Worm (Caenorhabditis elegans): Measurements from ENCODE around the gene W06D11.3.
"Not testable (repeated sequence)": the region's sequence is repeated elsewhere in the genome, so short reads cannot be mapped to it uniquely, and the experiment has no call there.

W06D11.3 gene

DNA sequence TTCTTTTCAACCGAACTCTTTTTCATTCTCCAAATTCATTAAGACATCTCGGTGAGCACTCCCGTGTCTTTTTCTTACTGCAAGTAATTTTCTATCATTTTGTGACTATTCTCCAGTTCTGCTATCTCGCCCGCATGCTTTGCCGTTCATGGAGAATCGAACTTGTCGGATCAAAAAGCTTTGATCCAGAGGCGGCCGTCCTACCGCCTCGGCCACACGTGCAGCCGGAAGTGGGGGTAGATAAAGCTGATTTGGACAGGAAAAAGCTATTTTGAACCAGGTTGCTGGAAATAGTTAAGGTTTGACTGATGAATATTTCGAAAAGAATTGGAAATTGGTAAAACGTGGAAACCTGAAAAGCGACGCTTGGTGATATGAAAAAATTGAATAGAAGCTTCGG is 5.7 kb downstream of the W06D11.3 start:
- TF ChIP-seq skn-1 (tag; optimal IDR thresholded peaks at IDR 0.05), result no peak
- TF ChIP-seq arid-1 (GFP tag; conservative IDR thresholded peaks at IDR 0.05), result 0 out of 2 replicates have a peak, but pooled peaks have one; percentile 13
- TF ChIP-seq F37D6.2 (tag; optimal IDR thresholded peaks at IDR 0.05), result no peak
- no peak for TF ChIP-seq nhr-41 (GFP tag; IDR thresholded peaks at IDR 0.05)
- TF ChIP-seq attf-4 (tag; optimal IDR thresholded peaks at IDR 0.05), result no peak
- TF ChIP-seq daf-12 (tag; optimal IDR thresholded peaks at IDR 0.05), result no peak
- TF ChIP-seq D1046.2 (GFP tag; IDR thresholded peaks at IDR 0.05), result 0 out of 2 replicates have a peak, but pooled peaks have one; percentile 31
- peak; percentile 47; the same call in 1 of the 2 replicates for TF ChIP-seq ceh-44 (GFP tag; IDR thresholded peaks at IDR 0.05)
- TF ChIP-seq hlh-30 (tag; optimal IDR thresholded peaks at IDR 0.05; ENCODE audit: insufficient read depth), result no peak
- no peak for TF ChIP-seq rbr-2 (tag; optimal IDR thresholded peaks at IDR 0.05)

DNA sequence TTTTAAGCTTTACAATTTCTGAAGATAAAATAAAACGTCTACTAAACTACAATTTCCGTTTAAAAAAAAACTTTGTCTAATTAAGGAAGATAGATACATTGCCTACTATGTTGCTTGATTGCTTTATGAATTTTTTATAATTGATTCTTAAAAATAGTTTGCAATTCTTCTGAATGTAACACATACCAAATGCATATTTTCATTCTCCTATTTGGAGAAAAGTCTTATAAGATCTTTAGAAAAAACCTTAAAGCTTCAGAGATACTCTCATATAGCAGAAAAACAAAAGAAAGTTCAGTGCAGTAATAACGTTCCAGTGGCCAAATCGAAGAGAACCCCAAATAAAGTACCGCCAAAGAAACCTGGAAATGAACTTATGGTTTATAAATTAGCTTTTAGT is 8.1 kb downstream of the W06D11.3 start, which contains the start of gene phf-32:
Gene phf-32 (plus strand): TSS at position 301 of the 400 bp plus-strand sequence.
- TF ChIP-seq Y48G9A.11 (GFP tag; IDR thresholded peaks at IDR 0.05) (no peak), Y105C5A.15 (GFP tag; IDR thresholded peaks at IDR 0.05) (no peak), ZK337.2 (GFP tag; IDR thresholded peaks at IDR 0.05) (no peak), ceh-28 (tag; optimal IDR thresholded peaks at IDR 0.05) (no peak), mdt-29 (GFP tag; IDR thresholded peaks at IDR 0.05) (no peak), ceh-32 (tag; optimal IDR thresholded peaks at IDR 0.05; ENCODE audit: poor library complexity) (no peak), F10B5.3 (tag; optimal IDR thresholded peaks at IDR 0.05) (no peak), ceh-82 (tag; optimal IDR thresholded peaks at IDR 0.05) (no peak), lin-13 (GFP tag; optimal IDR thresholded peaks at IDR 0.05) (no peak), snpc-4 (tag; optimal IDR thresholded peaks at IDR 0.05) (no peak), hmg-1.1 (GFP tag; IDR thresholded peaks at IDR 0.05) (no peak), tra-1 (GFP tag; IDR thresholded peaks at IDR 0.05) (no peak), pha-4 (GFP tag; IDR thresholded peaks at IDR 0.05) (no peak), pha-4 (tag; optimal IDR thresholded peaks at IDR 0.05) (no peak), Y75B8A.6 (GFP tag; IDR thresholded peaks at IDR 0.05) (no peak), dmd-9 (GFP tag; IDR thresholded peaks at IDR 0.05) (no peak), nhr-48 (tag; optimal IDR thresholded peaks at IDR 0.05) (no peak), lin-39 (tag; optimal IDR thresholded peaks at IDR 0.05) (no peak), hlh-11 (tag; optimal IDR thresholded peaks at IDR 0.05) (no peak)

ce11 chrX:12308045-12308499 is 9.6 kb downstream of the W06D11.3 start, which contains the start of gene F17A2.16:
F17A2.16 (plus strand) TSS chrX:12308449.
- TF ChIP-seq unc-62 (GFP tag; optimal IDR thresholded peaks at IDR 0.05 in 1 of 2) (peak in 1 of 2 experiments; percentile 54), snpc-1.2 (GFP tag; IDR thresholded peaks at IDR 0.05) (peak; percentile 82)
- TF ChIP-seq unc-62 (tag; optimal IDR thresholded peaks at IDR 0.05), result not testable (repeated sequence)

ce11 chrX:12313779-12314178 is 15.3 kb downstream of the W06D11.3 start:
- TF ChIP-seq daf-8 (GFP tag; IDR thresholded peaks at IDR 0.05) (no peak), F49E8.2 (tag; optimal IDR thresholded peaks at IDR 0.05; ENCODE audit: borderline replicate concordance) (no peak), unc-39 (tag; optimal IDR thresholded peaks at IDR 0.05) (no peak), lin-29 (GFP tag; IDR thresholded peaks at IDR 0.05) (no peak), lin-39 (tag; optimal IDR thresholded peaks at IDR 0.05) (no peak), mxl-2 (GFP tag; conservative IDR thresholded peaks at IDR 0.05) (peak; percentile 59; the same call in 1 of the 2 replicates), madf-9 (GFP tag; conservative IDR thresholded peaks at IDR 0.05) (0 out of 2 replicates have a peak, but pooled peaks have one; percentile 5), nhr-25 (tag; optimal IDR thresholded peaks at IDR 0.05; ENCODE audit: borderline replicate concordance, insufficient read depth) (no peak), ceh-20 (GFP tag; IDR thresholded peaks at IDR 0.05) (no peak)
